Worm (Caenorhabditis elegans): ENCODE data around the gene glt-4.

glt-4 gene

ce11 chrX:6458001-6458400 is 54.8 kb downstream of the glt-4 start:
- TF ChIP-seq hmbx-1 (tag; optimal IDR thresholded peaks at IDR 0.05) = no peak
- no peak for TF ChIP-seq hnd-1 (tag; optimal IDR thresholded peaks at IDR 0.05)
- no peak for TF ChIP-seq ets-7 (tag; optimal IDR thresholded peaks at IDR 0.05)
- TF ChIP-seq scrt-1 (GFP tag; IDR thresholded peaks at IDR 0.05) = no peak
- no peak for TF ChIP-seq sea-1 (GFP tag; conservative IDR thresholded peaks at IDR 0.05)
- no peak for TF ChIP-seq tbx-37 (GFP tag; conservative IDR thresholded peaks at IDR 0.05)
- no peak for TF ChIP-seq tra-4 (tag; optimal IDR thresholded peaks at IDR 0.05)
